Fruit fly (Drosophila melanogaster) whole organism, embryonic: ENCODE results near the gene Pi4KIIalpha.

Experiments
- Antp ChIP-seq: fragments of 200-800 bp; sonication (Bioruptor generic); optimal IDR thresholded peaks from 3 replicates; lab custom pipeline; 2016; ENCODE audit warnings: missing biosample characterization, missing genetic modification characterization
- B-H2 ChIP-seq: fragments of 200-800 bp; sonication (Bioruptor generic); optimal IDR thresholded peaks from 2 replicates; lab custom pipeline; 2018; ENCODE audit warnings: missing biosample characterization, mild to moderate bottlenecking, missing genetic modification characterization
- BtbVII ChIP-seq: fragments of 200-800 bp; sonication (Bioruptor generic); optimal IDR thresholded peaks from 3 replicates; lab custom pipeline; 2017; ENCODE audit warnings: missing biosample characterization, mild to moderate bottlenecking, missing genetic modification characterization
- CG10147 ChIP-seq: fragments of 200-800 bp; sonication (Bioruptor generic); optimal IDR thresholded peaks from 2 replicates; lab custom pipeline; 2019; ENCODE audit warnings: missing biosample characterization, mild to moderate bottlenecking, missing genetic modification characterization, moderate library complexity
- CG10321 ChIP-seq: fragments of 200-800 bp; sonication (Bioruptor generic); IDR thresholded peaks from 2 replicates; pipeline ENCODE4 v1.3.6; 2022; ENCODE audit warnings: missing biosample characterization, missing genetic modification characterization
- CG12071 ChIP-seq: fragments of 200-800 bp; sonication (Bioruptor generic); optimal IDR thresholded peaks from 3 replicates; lab custom pipeline; 2018; ENCODE audit warnings: missing biosample characterization, mild to moderate bottlenecking, missing genetic modification characterization
- CG12104 ChIP-seq: fragments of 200-800 bp; sonication (Bioruptor generic); optimal IDR thresholded peaks from 3 replicates; lab custom pipeline; 2016; ENCODE audit warnings: missing biosample characterization, missing genetic modification characterization
- CG12744 ChIP-seq: fragments of 200-800 bp; sonication (Bioruptor generic); optimal IDR thresholded peaks from 2 replicates; lab custom pipeline; 2016; ENCODE audit warnings: missing biosample characterization, missing genetic modification characterization
- CG13775 ChIP-seq: fragments of 200-800 bp; sonication (Bioruptor generic); optimal IDR thresholded peaks from 3 replicates; lab custom pipeline; 2017; ENCODE audit warnings: missing biosample characterization, mild to moderate bottlenecking, missing genetic modification characterization
- CG14050 ChIP-seq: fragments of 200-800 bp; sonication (Bioruptor generic); IDR thresholded peaks from 3 replicates; pipeline ENCODE4 v1.3.6; 2022; ENCODE audit warnings: missing biosample characterization, missing genetic modification characterization
- CG15073 ChIP-seq: fragments of 200-800 bp; sonication (Bioruptor generic); optimal IDR thresholded peaks from 2 replicates; lab custom pipeline; 2016; ENCODE audit warnings: missing biosample characterization, missing genetic modification characterization
- CG17568 ChIP-seq: fragments of 200-800 bp; sonication (Bioruptor generic); optimal IDR thresholded peaks from 2 replicates; lab custom pipeline; 2018; ENCODE audit warnings: missing biosample characterization, mild to moderate bottlenecking, missing genetic modification characterization, moderate library complexity
- CG18262 ChIP-seq: fragments of 200-800 bp; optimal IDR thresholded peaks from 3 replicates; lab custom pipeline; 2019; ENCODE audit warnings: missing biosample characterization, mild to moderate bottlenecking, missing genetic modification characterization, moderate library complexity
- CG3065 ChIP-seq: fragments of 200-800 bp; sonication (Bioruptor generic); optimal IDR thresholded peaks from 2 replicates; lab custom pipeline; 2016; ENCODE audit warnings: missing biosample characterization, missing genetic modification characterization
- CG31365 ChIP-seq: fragments of 200-800 bp; sonication (Bioruptor generic); optimal IDR thresholded peaks from 2 replicates; lab custom pipeline; 2018; ENCODE audit warnings: missing biosample characterization, mild to moderate bottlenecking, missing genetic modification characterization
- CG4360 ChIP-seq: fragments of 200-800 bp; sonication (Bioruptor generic); IDR thresholded peaks from 2 replicates; pipeline ENCODE4 v1.3.6; 2022; ENCODE audit warnings: missing biosample characterization, missing genetic modification characterization
- CG5180 ChIP-seq: fragments of 200-800 bp; sonication (Bioruptor generic); optimal IDR thresholded peaks from 3 replicates; lab custom pipeline; 2017; ENCODE audit warnings: missing biosample characterization, missing genetic modification characterization, mild to moderate bottlenecking, moderate library complexity, missing genetic modification reagents
- CG6272 ChIP-seq: fragments of 200-800 bp; sonication (Bioruptor generic); IDR thresholded peaks from 2 replicates; pipeline ENCODE4 v1.3.6; 2022; ENCODE audit warnings: missing biosample characterization, missing genetic modification characterization
- CG6813 ChIP-seq: fragments of 200-800 bp; sonication (Bioruptor generic); optimal IDR thresholded peaks from 2 replicates; lab custom pipeline; 2017; ENCODE audit warnings: missing biosample characterization, missing genetic modification characterization, mild to moderate bottlenecking, moderate library complexity, missing genetic modification reagents
- CG8359 ChIP-seq: fragments of 200-800 bp; sonication (Bioruptor generic); optimal IDR thresholded peaks from 2 replicates; lab custom pipeline; 2017; ENCODE audit warnings: missing biosample characterization, mild to moderate bottlenecking, missing genetic modification characterization, borderline replicate concordance
- CG8388 ChIP-seq: fragments of 200-800 bp; sonication (Bioruptor generic); optimal IDR thresholded peaks from 2 replicates; lab custom pipeline; 2019; ENCODE audit warnings: missing biosample characterization, mild to moderate bottlenecking, missing genetic modification characterization, moderate library complexity
- CG8478 ChIP-seq: fragments of >200 bp; optimal IDR thresholded peaks from 2 replicates; lab custom pipeline; 2018
- CHES-1-like ChIP-seq: fragments of 200-800 bp; sonication (Bioruptor generic); optimal IDR thresholded peaks from 2 replicates; lab custom pipeline; 2016; ENCODE audit warnings: missing biosample characterization, missing genetic modification characterization
- Dbx ChIP-seq: fragments of 200-800 bp; sonication (Bioruptor generic); IDR thresholded peaks from 3 replicates; pipeline ENCODE4 v1.3.6; 2022; ENCODE audit warnings: missing biosample characterization, missing genetic modification characterization
- Dip2 ChIP-seq: fragments of 200-800 bp; sonication (Bioruptor generic); IDR thresholded peaks from 2 replicates; pipeline ENCODE4 v1.3.6; 2022; ENCODE audit warnings: missing biosample characterization, missing genetic modification characterization
- Dp ChIP-seq: fragments of 200-800 bp; sonication (Bioruptor generic); optimal IDR thresholded peaks from 2 replicates; lab custom pipeline; 2018; ENCODE audit warnings: missing biosample characterization, mild to moderate bottlenecking, missing genetic modification characterization, moderate library complexity
- H15 ChIP-seq: fragments of 200-800 bp; sonication (Bioruptor generic); IDR thresholded peaks from 3 replicates; pipeline ENCODE4 v1.3.6; 2022; ENCODE audit warnings: missing biosample characterization, missing genetic modification characterization
- Hr78 ChIP-seq, 2 experiments: fragments of 200-800 bp in 1 of 2; fragments of >200 bp in 1 of 2; sonication (Bioruptor generic) in 1 of 2; optimal IDR thresholded peaks; 2 replicates each; lab custom pipeline; 2017 to 2019; ENCODE audit warnings: missing biosample characterization in 2 of 2, missing genetic modification characterization in 2 of 2, mild to moderate bottlenecking in 1 of 2, moderate library complexity in 1 of 2
- Jarid2 ChIP-seq: fragments of 200-800 bp; sonication (Bioruptor generic); optimal IDR thresholded peaks from 3 replicates; lab custom pipeline; 2017; ENCODE audit warnings: mild to moderate bottlenecking, missing biosample characterization, missing genetic modification reagents, missing genetic modification characterization
- Meics ChIP-seq: fragments of 200-800 bp; sonication (Bioruptor generic); optimal IDR thresholded peaks from 2 replicates; lab custom pipeline; 2017; ENCODE audit warnings: missing biosample characterization, mild to moderate bottlenecking, missing genetic modification characterization
- Mes4 ChIP-seq: fragments of 200-800 bp; sonication (Bioruptor generic); optimal IDR thresholded peaks from 2 replicates; lab custom pipeline; 2016; ENCODE audit warnings: missing biosample characterization, missing genetic modification characterization
- Sin3A ChIP-seq: fragments of >200 bp; optimal IDR thresholded peaks from 2 replicates; lab custom pipeline; 2018
- ap ChIP-seq: fragments of 200-800 bp; sonication (Bioruptor generic); IDR thresholded peaks from 2 replicates; pipeline ENCODE4 v1.3.6; 2022; ENCODE audit warnings: missing biosample characterization, missing genetic modification characterization
- ase ChIP-seq: fragments of 200-800 bp; sonication (Bioruptor generic); IDR thresholded peaks from 3 replicates; pipeline ENCODE4 v1.3.6; 2022; ENCODE audit warnings: missing biosample characterization, missing genetic modification characterization
- ash1 ChIP-seq: fragments of 200-800 bp; sonication (Bioruptor generic); optimal IDR thresholded peaks from 2 replicates; lab custom pipeline; 2018; ENCODE audit warnings: missing biosample characterization, mild to moderate bottlenecking, missing genetic modification characterization
- ato ChIP-seq: fragments of 200-800 bp; sonication (Bioruptor generic); IDR thresholded peaks from 2 replicates; pipeline ENCODE4 v1.3.6; 2022; ENCODE audit warnings: missing biosample characterization, missing genetic modification characterization; ENCODE audit not compliant: partially characterized antibody
- bbx ChIP-seq: fragments of 200-800 bp; sonication (Bioruptor generic); IDR thresholded peaks from 2 replicates; pipeline ENCODE4 v1.3.6; 2022; ENCODE audit warnings: missing biosample characterization, missing genetic modification characterization; ENCODE audit not compliant: partially characterized antibody
- caup ChIP-seq: fragments of 200-800 bp; sonication (Bioruptor generic); optimal IDR thresholded peaks from 3 replicates; lab custom pipeline; 2017; ENCODE audit warnings: missing biosample characterization, mild to moderate bottlenecking, missing genetic modification characterization, moderate library complexity; ENCODE audit not compliant: severe bottlenecking
- chn ChIP-seq: fragments of 200-800 bp; sonication (Bioruptor generic); optimal IDR thresholded peaks from 2 replicates; lab custom pipeline; 2016; ENCODE audit warnings: missing biosample characterization, missing genetic modification characterization
- ci ChIP-seq: fragments of 200-800 bp; sonication (Bioruptor generic); IDR thresholded peaks from 3 replicates; pipeline ENCODE4 v1.3.6; 2022; ENCODE audit warnings: missing biosample characterization, missing genetic modification characterization
- dmrt11E ChIP-seq: fragments of 200-800 bp; sonication (Bioruptor generic); optimal IDR thresholded peaks from 3 replicates; lab custom pipeline; 2018; ENCODE audit warnings: missing biosample characterization, mild to moderate bottlenecking, missing genetic modification characterization, moderate library complexity
- gcm2 ChIP-seq: fragments of 200-800 bp; sonication (Bioruptor generic); optimal IDR thresholded peaks from 2 replicates; lab custom pipeline; 2016; ENCODE audit warnings: missing biosample characterization, missing genetic modification characterization
- gsb ChIP-seq: fragments of 200-800 bp; sonication (Bioruptor generic); IDR thresholded peaks from 2 replicates; pipeline ENCODE4 v1.3.6; 2022; ENCODE audit warnings: missing biosample characterization, missing genetic modification characterization
- nau ChIP-seq: fragments of 200-800 bp; sonication (Bioruptor generic); optimal IDR thresholded peaks from 3 replicates; lab custom pipeline; 2017; ENCODE audit warnings: missing biosample characterization, mild to moderate bottlenecking, missing genetic modification characterization, missing genetic modification reagents
- nerfin-1 ChIP-seq: fragments of 200-800 bp; sonication (Bioruptor generic); optimal IDR thresholded peaks from 3 replicates; lab custom pipeline; 2019; ENCODE audit warnings: missing biosample characterization, mild to moderate bottlenecking, missing genetic modification characterization, moderate library complexity
- org-1 ChIP-seq: fragments of 200-800 bp; sonication (Bioruptor generic); optimal IDR thresholded peaks from 2 replicates; lab custom pipeline; 2017; ENCODE audit warnings: missing biosample characterization, missing genetic modification characterization
- pb ChIP-seq: fragments of 200-800 bp; sonication (Bioruptor generic); optimal IDR thresholded peaks from 3 replicates; lab custom pipeline; 2016; ENCODE audit warnings: missing biosample characterization, missing genetic modification characterization
- sima ChIP-seq: fragments of 200-800 bp; sonication (Bioruptor generic); optimal IDR thresholded peaks from 2 replicates; lab custom pipeline; 2016; ENCODE audit warnings: missing biosample characterization, missing genetic modification characterization
- tll ChIP-seq, 2 experiments: fragments of 200-800 bp in 1 of 2; fragments of >200 bp in 1 of 2; sonication (Bioruptor generic) in 1 of 2; optimal IDR thresholded peaks; 2 replicates each; lab custom pipeline; 2017 to 2019; ENCODE audit warnings: missing biosample characterization in 2 of 2, missing genetic modification characterization in 2 of 2, mild to moderate bottlenecking in 1 of 2, moderate library complexity in 1 of 2
- tup ChIP-seq: fragments of 200-800 bp; sonication (Bioruptor generic); optimal IDR thresholded peaks from 2 replicates; lab custom pipeline; 2016; ENCODE audit warnings: missing biosample characterization, mild to moderate bottlenecking, missing genetic modification characterization, moderate library complexity
- vnd ChIP-seq: fragments of 200-800 bp; sonication (Bioruptor generic); IDR thresholded peaks from 3 replicates; pipeline ENCODE4 v1.3.6; 2022; ENCODE audit warnings: missing biosample characterization, missing genetic modification characterization; ENCODE audit not compliant: partially characterized antibody

Gene Pi4KIIalpha

DNA sequence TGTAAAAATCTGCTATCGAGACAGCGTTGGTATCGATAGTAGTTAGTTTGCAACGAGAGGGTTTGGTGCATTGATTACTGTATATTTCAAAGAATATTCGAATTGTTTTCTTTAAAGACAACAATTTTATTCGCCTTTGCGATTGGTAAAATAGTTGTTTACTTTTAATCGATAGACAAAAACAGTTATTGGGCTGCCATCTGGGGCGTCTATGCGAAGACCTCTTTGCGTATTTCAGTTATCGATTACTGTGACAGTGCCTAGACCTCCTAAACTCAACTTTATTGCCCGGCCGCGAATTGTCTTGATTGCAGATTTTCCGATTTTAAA is 49.6 kb upstream of the Pi4KIIalpha start, which contains the start of gene Atu:
TSS of gene Atu (plus strand) at position 245 of the 330 bp plus-strand sequence.
- TF ChIP-seq pb (no peak), CG10321 (GFP tag; lab: Robert Waterston, UW) (no peak), gsb (no peak), CG17568 (GFP tag; lab: Kevin White, UChicago) (no peak), Dip2 (GFP tag; lab: Robert Waterston, UW) (no peak), Antp (GFP tag; lab: Kevin White, UChicago) (peak; percentile 47), Dp (GFP tag; lab: Kevin White, UChicago) (peak; percentile 38), vnd (GFP tag; lab: Robert Waterston, UW) (peak; percentile 86), CG8478 (lab: Kevin White, UChicago) (no peak), CG5180 (GFP tag; lab: Kevin White, UChicago) (no peak), tll (GFP tag; optimal IDR thresholded peaks at IDR 0.05; lab: Kevin White, UChicago) (no peak), CG14050 (no peak), gcm2 (no peak), CG13775 (peak; percentile 35), nerfin-1 (tag; lab: Kevin White, UChicago) (peak; percentile 18), BtbVII (GFP tag; lab: Kevin White, UChicago) (no peak), CG8359 (GFP tag; lab: Kevin White, UChicago) (no peak), caup (GFP tag; lab: Kevin White, UChicago) (no peak), Meics (peak; percentile 10), Sin3A (lab: Kevin White, UChicago) (peak; percentile 92), CG3065 (no peak), sima (GFP tag; lab: Kevin White, UChicago) (no peak), ci (GFP tag; lab: Robert Waterston, UW) (no peak), CHES-1-like (GFP tag; lab: Kevin White, UChicago) (peak; percentile 88), CG12744 (GFP tag; lab: Kevin White, UChicago) (no peak), ase (no peak), nau (GFP tag; lab: Kevin White, UChicago) (no peak), CG12071 (GFP tag; lab: Kevin White, UChicago) (no peak), Mes4 (no peak), Jarid2 (no peak), ash1 (GFP tag; lab: Kevin White, UChicago) (no peak), CG6272 (GFP tag; lab: Robert Waterston, UW) (no peak), Dbx (GFP tag; lab: Robert Waterston, UW) (no peak), CG10147 (GFP tag; lab: Kevin White, UChicago) (peak; percentile 38), B-H2 (GFP tag; lab: Kevin White, UChicago) (peak; percentile 5), CG6813 (no peak), Hr78 (GFP tag; optimal IDR thresholded peaks at IDR 0.05; lab: Kevin White, UChicago) (peak in 1 of 2 experiments; percentile 22), H15 (GFP tag; lab: Robert Waterston, UW) (no peak), CG15073 (no peak), bbx (GFP tag; lab: Robert Waterston, UW) (peak; percentile 83), CG4360 (GFP tag; lab: Robert Waterston, UW) (no peak), ap (GFP tag; lab: Robert Waterston, UW) (no peak), CG31365 (tag; lab: Kevin White, UChicago) (no peak), chn (GFP tag; lab: Kevin White, UChicago) (peak; percentile 39), CG12104 (GFP tag; lab: Kevin White, UChicago) (no peak), CG8388 (GFP tag; lab: Kevin White, UChicago) (no peak), org-1 (GFP tag; lab: Kevin White, UChicago) (no peak), dmrt11E (tag; lab: Kevin White, UChicago) (peak; percentile 15), ato (GFP tag; lab: Robert Waterston, UW) (peak; percentile 73; the same call in 1 of the 2 replicates), tup (no peak), CG18262 (tag; lab: Kevin White, UChicago) (peak; percentile 46)
